Worm (Caenorhabditis elegans) whole organism, mixed stage, embryonic: ENCODE data around the gene T21C9.9.

Experiments
- M03D4.4 ChIP-seq: sonication (generic microtip); optimal IDR thresholded peaks from 2 replicates; lab custom pipeline; 2017; ENCODE audit warnings: mild to moderate bottlenecking, missing genetic modification characterization, missing compliant biosample characterization
- bed-3 ChIP-seq: fragments of 200-800 bp; sonication (Bioruptor generic); optimal IDR thresholded peaks from 3 replicates; lab custom pipeline; 2018; ENCODE audit warnings: mild to moderate bottlenecking, missing genetic modification characterization, moderate library complexity, missing compliant biosample characterization
- blmp-1 ChIP-seq: fragments of 150-350 bp; optimal IDR thresholded peaks from 2 replicates; lab custom pipeline; 2014; ENCODE audit warnings: missing biosample characterization, missing genetic modification characterization
- ceh-39 ChIP-seq: fragments of 150-350 bp; optimal IDR thresholded peaks from 2 replicates; lab custom pipeline; 2014; ENCODE audit warnings: missing biosample characterization, missing genetic modification characterization
- ceh-43 ChIP-seq: fragments of 200-800 bp; sonication (Bioruptor generic); optimal IDR thresholded peaks from 2 replicates; lab custom pipeline; 2018; ENCODE audit warnings: mild to moderate bottlenecking, missing genetic modification characterization, moderate library complexity, missing compliant biosample characterization
- ceh-83 ChIP-seq: fragments of 200-800 bp; sonication (Bioruptor generic); optimal IDR thresholded peaks from 2 replicates; lab custom pipeline; 2018; ENCODE audit warnings: mild to moderate bottlenecking, missing genetic modification characterization, missing compliant biosample characterization
- ces-1 ChIP-seq: fragments of 150-350 bp; optimal IDR thresholded peaks from 2 replicates; lab custom pipeline; 2014; ENCODE audit warnings: missing biosample characterization, missing genetic modification reagents, missing genetic modification characterization
- cnd-1 ChIP-seq: fragments of 200-800 bp; sonication (Bioruptor generic); optimal IDR thresholded peaks from 2 replicates; lab custom pipeline; 2018; ENCODE audit warnings: mild to moderate bottlenecking, missing genetic modification characterization, missing compliant biosample characterization
- drap-1 ChIP-seq: fragments of 200-800 bp; sonication (Bioruptor generic); optimal IDR thresholded peaks from 3 replicates; lab custom pipeline; 2018; ENCODE audit warnings: mild to moderate bottlenecking, missing genetic modification characterization, missing compliant biosample characterization
- elt-1 ChIP-seq: sonication (generic microtip); optimal IDR thresholded peaks from 2 replicates; lab custom pipeline; 2017; ENCODE audit warnings: missing genetic modification characterization, mild to moderate bottlenecking, missing compliant biosample characterization, antibody characterized with exemption, moderate library complexity, borderline replicate concordance; ENCODE audit not compliant: insufficient read depth
- elt-3 ChIP-seq: fragments of 150-350 bp; optimal IDR thresholded peaks from 2 replicates; lab custom pipeline; 2014; ENCODE audit warnings: missing biosample characterization, missing genetic modification characterization
- flh-1 ChIP-seq: fragments of 200-800 bp; sonication (Bioruptor generic); optimal IDR thresholded peaks from 2 replicates; lab custom pipeline; 2018; ENCODE audit warnings: mild to moderate bottlenecking, missing genetic modification characterization, moderate library complexity, missing compliant biosample characterization
- ham-2 ChIP-seq: fragments of 200-800 bp; sonication (Bioruptor generic); optimal IDR thresholded peaks from 2 replicates; lab custom pipeline; 2018; ENCODE audit warnings: mild to moderate bottlenecking, missing genetic modification characterization, missing compliant biosample characterization
- hlh-1 ChIP-seq: fragments of 150-350 bp; optimal IDR thresholded peaks from 2 replicates; lab custom pipeline; 2014; ENCODE audit warnings: missing biosample characterization, missing genetic modification reagents, missing genetic modification characterization
- lin-13 ChIP-seq: fragments of 150-350 bp; optimal IDR thresholded peaks from 2 replicates; lab custom pipeline; 2014; ENCODE audit warnings: missing biosample characterization, missing genetic modification characterization
- lin-32 ChIP-seq: fragments of 200-800 bp; sonication (Bioruptor generic); optimal IDR thresholded peaks from 2 replicates; lab custom pipeline; 2018; ENCODE audit warnings: mild to moderate bottlenecking, missing genetic modification characterization, missing compliant biosample characterization
- lsy-2 ChIP-seq: fragments of 150-350 bp; optimal IDR thresholded peaks from 2 replicates; lab custom pipeline; 2014; ENCODE audit warnings: missing biosample characterization, missing genetic modification characterization
- mab-5 ChIP-seq: fragments of 150-350 bp; optimal IDR thresholded peaks from 2 replicates; lab custom pipeline; 2014; ENCODE audit warnings: missing biosample characterization, missing genetic modification characterization
- mep-1 ChIP-seq: fragments of 150-350 bp; optimal IDR thresholded peaks from 2 replicates; lab custom pipeline; 2017; ENCODE audit warnings: missing biosample characterization, missing genetic modification reagents, missing genetic modification characterization, inconsistent platforms
- mls-2 ChIP-seq: sonication (generic microtip); optimal IDR thresholded peaks from 2 replicates; lab custom pipeline; 2016; ENCODE audit warnings: mild to moderate bottlenecking, missing genetic modification characterization, moderate library complexity, missing compliant biosample characterization
- nhr-12 ChIP-seq: fragments of 150-350 bp; optimal IDR thresholded peaks from 2 replicates; lab custom pipeline; 2014; ENCODE audit warnings: missing biosample characterization, missing genetic modification characterization
- nhr-2 ChIP-seq: fragments of 150-350 bp; optimal IDR thresholded peaks from 2 replicates; lab custom pipeline; 2014; ENCODE audit warnings: missing biosample characterization, missing genetic modification characterization
- nhr-237 ChIP-seq: fragments of 150-350 bp; optimal IDR thresholded peaks from 2 replicates; lab custom pipeline; 2014; ENCODE audit warnings: missing biosample characterization, missing genetic modification characterization
- nhr-28 ChIP-seq: fragments of 150-350 bp; optimal IDR thresholded peaks from 2 replicates; lab custom pipeline; 2014; ENCODE audit warnings: missing biosample characterization, missing genetic modification characterization
- nhr-76 ChIP-seq: sonication (generic microtip); optimal IDR thresholded peaks from 2 replicates; lab custom pipeline; 2017; ENCODE audit warnings: missing biosample characterization, missing genetic modification characterization
- pha-4 ChIP-seq: fragments of 150-350 bp; optimal IDR thresholded peaks from 2 replicates; lab custom pipeline; 2018; ENCODE audit warnings: missing biosample characterization, missing genetic modification reagents, missing genetic modification characterization
- sem-2 ChIP-seq: fragments of 200-800 bp; sonication (Bioruptor generic); optimal IDR thresholded peaks from 2 replicates; lab custom pipeline; 2018; ENCODE audit warnings: mild to moderate bottlenecking, missing genetic modification characterization, missing compliant biosample characterization
- snpc-4 ChIP-seq: fragments of 150-350 bp; optimal IDR thresholded peaks from 2 replicates; lab custom pipeline; 2014; ENCODE audit warnings: missing biosample characterization, missing genetic modification characterization
- sptf-1 ChIP-seq: sonication (generic microtip); optimal IDR thresholded peaks from 2 replicates; lab custom pipeline; 2017; ENCODE audit warnings: mild to moderate bottlenecking, missing genetic modification characterization, moderate library complexity, missing compliant biosample characterization
- tbx-8 ChIP-seq: fragments of 200-800 bp; sonication (Bioruptor generic); optimal IDR thresholded peaks from 2 replicates; lab custom pipeline; 2018; ENCODE audit warnings: mild to moderate bottlenecking, missing genetic modification characterization, moderate library complexity, missing compliant biosample characterization
- unc-120 ChIP-seq: sonication (generic microtip); optimal IDR thresholded peaks from 2 replicates; lab custom pipeline; 2017; ENCODE audit warnings: missing genetic modification characterization, missing compliant biosample characterization; ENCODE audit not compliant: poor library complexity, severe bottlenecking
- unc-39 ChIP-seq: fragments of 150-350 bp; optimal IDR thresholded peaks from 2 replicates; lab custom pipeline; 2014; ENCODE audit warnings: missing biosample characterization, missing genetic modification characterization
- zip-8 ChIP-seq: fragments of 150-350 bp; optimal IDR thresholded peaks from 2 replicates; lab custom pipeline; 2014; ENCODE audit warnings: missing biosample characterization, missing genetic modification characterization
- ztf-11 ChIP-seq: fragments of 150-350 bp; optimal IDR thresholded peaks from 2 replicates; lab custom pipeline; 2014; ENCODE audit warnings: missing biosample characterization, missing genetic modification characterization

T21C9.9 gene

ce11 chrV:10578226-10578625 lies 14.2 kb downstream of the T21C9.9 start, which contains the start of gene mics-1:
Gene mics-1, minus strand, starts transcription at chrV:10578326.
- no peak for TF ChIP-seq hlh-1 (tag; lab: Kevin White, UChicago)
- TF ChIP-seq pha-4 (tag; lab: Kevin White, UChicago): no peak
- TF ChIP-seq mls-2 (tag; lab: Kevin White, UChicago): no peak
- no peak for TF ChIP-seq nhr-237 (tag; lab: Kevin White, UChicago)
- no peak for TF ChIP-seq bed-3 (GFP tag; lab: Kevin White, UChicago)
- no peak for TF ChIP-seq sem-2
- TF ChIP-seq sptf-1: no peak
- no peak for TF ChIP-seq ham-2 (GFP tag; lab: Kevin White, UChicago)
- no peak for TF ChIP-seq nhr-2 (tag; lab: Kevin White, UChicago)
- no peak for TF ChIP-seq tbx-8 (GFP tag; lab: Kevin White, UChicago)
- TF ChIP-seq blmp-1 (tag; lab: Kevin White, UChicago): no peak
- no peak for TF ChIP-seq flh-1 (GFP tag; lab: Kevin White, UChicago)
- no peak for TF ChIP-seq elt-1
- TF ChIP-seq lsy-2 (tag; lab: Kevin White, UChicago): no peak
- TF ChIP-seq zip-8 (tag; lab: Kevin White, UChicago): no peak
- TF ChIP-seq lin-32 (GFP tag; lab: Kevin White, UChicago): no peak
- TF ChIP-seq ceh-43 (GFP tag; lab: Kevin White, UChicago): no peak

ce11 chrV:10576319-10576718 lies 16.1 kb downstream of the T21C9.9 start, which contains the start of gene vps-54:
Gene vps-54, minus strand, starts transcription at chrV:10576419.
- TF ChIP-seq elt-1 (no peak), ces-1 (GFP tag; lab: Kevin White, UChicago) (no peak), pha-4 (tag; lab: Kevin White, UChicago) (no peak)

ce11 chrV:10574197-10574596 lies 18.2 kb downstream of the T21C9.9 start:
- TF ChIP-seq M03D4.4 (no peak), nhr-2 (tag; lab: Kevin White, UChicago) (no peak), ces-1 (GFP tag; lab: Kevin White, UChicago) (no peak), lin-32 (GFP tag; lab: Kevin White, UChicago) (no peak), nhr-12 (tag; lab: Kevin White, UChicago) (no peak), nhr-28 (tag; lab: Kevin White, UChicago) (no peak), elt-3 (tag; lab: Kevin White, UChicago) (no peak), mls-2 (tag; lab: Kevin White, UChicago) (no peak), cnd-1 (tag; lab: Kevin White, UChicago) (no peak), unc-120 (tag; lab: Kevin White, UChicago) (no peak), ceh-43 (GFP tag; lab: Kevin White, UChicago) (no peak), ceh-39 (tag; lab: Kevin White, UChicago) (no peak), nhr-76 (tag; lab: Kevin White, UChicago) (no peak), mab-5 (no peak), nhr-237 (tag; lab: Kevin White, UChicago) (no peak), bed-3 (GFP tag; lab: Kevin White, UChicago) (no peak), flh-1 (GFP tag; lab: Kevin White, UChicago) (no peak)

ce11 chrV:10572614-10573013 lies 19.8 kb downstream of the T21C9.9 start, which contains the start of gene del-6:
Gene del-6, plus strand, starts transcription at chrV:10572914.
- no peak for TF ChIP-seq bed-3 (GFP tag; lab: Kevin White, UChicago)
- TF ChIP-seq lsy-2 (tag; lab: Kevin White, UChicago): no peak
- no peak for TF ChIP-seq ceh-43 (GFP tag; lab: Kevin White, UChicago)
- TF ChIP-seq nhr-237 (tag; lab: Kevin White, UChicago): no peak
- TF ChIP-seq lin-13 (tag; lab: Kevin White, UChicago): no peak
- no peak for TF ChIP-seq nhr-28 (tag; lab: Kevin White, UChicago)
- no peak for TF ChIP-seq cnd-1 (tag; lab: Kevin White, UChicago)
- TF ChIP-seq M03D4.4: no peak
- TF ChIP-seq blmp-1 (tag; lab: Kevin White, UChicago): no peak
- no peak for TF ChIP-seq unc-120 (tag; lab: Kevin White, UChicago)
- TF ChIP-seq mls-2 (tag; lab: Kevin White, UChicago): no peak
- TF ChIP-seq unc-39 (tag; lab: Kevin White, UChicago): no peak
- no peak for TF ChIP-seq snpc-4 (tag; lab: Kevin White, UChicago)
- TF ChIP-seq ham-2 (GFP tag; lab: Kevin White, UChicago): no peak

- TF ChIP-seq cnd-1 (tag; lab: Kevin White, UChicago) (no peak), unc-39 (tag; lab: Kevin White, UChicago) (no peak), hlh-1 (tag; lab: Kevin White, UChicago) (no peak), ceh-83 (GFP tag; lab: Kevin White, UChicago) (no peak), ztf-11 (tag; lab: Kevin White, UChicago) (no peak), ceh-43 (GFP tag; lab: Kevin White, UChicago) (no peak), tbx-8 (GFP tag; lab: Kevin White, UChicago) (no peak), nhr-237 (tag; lab: Kevin White, UChicago) (no peak), elt-3 (tag; lab: Kevin White, UChicago) (no peak), mab-5 (no peak), pha-4 (tag; lab: Kevin White, UChicago) (no peak), drap-1 (GFP tag; lab: Kevin White, UChicago) (no peak), ceh-39 (tag; lab: Kevin White, UChicago) (no peak), nhr-76 (tag; lab: Kevin White, UChicago) (no peak), nhr-12 (tag; lab: Kevin White, UChicago) (no peak), M03D4.4 (no peak), zip-8 (tag; lab: Kevin White, UChicago) (no peak), blmp-1 (tag; lab: Kevin White, UChicago) (no peak), mep-1 (no peak), ham-2 (GFP tag; lab: Kevin White, UChicago) (no peak)
Measured at ce11 chrV:10571523-10571922, 20.9 kb downstream of the T21C9.9 start.
